Worm (Caenorhabditis elegans): ENCODE data around the gene clec-208.
A peak's percentile ranks its signal among the peaks of the same experiment; 100 is the strongest.
"Not testable (repeated sequence)": the region's sequence is repeated elsewhere in the genome, so short reads cannot be mapped to it uniquely, and the experiment has no call there.

clec-208 gene

ce11 chrV:2081269-2081668, 16.5 kb upstream of the clec-208 start:
- TF ChIP-seq M03D4.4 (tag; optimal IDR thresholded peaks at IDR 0.05) = no peak

- no peak for TF ChIP-seq lsy-2 (tag; optimal IDR thresholded peaks at IDR 0.05)
- peak; percentile 64 for TF ChIP-seq hlh-1 (tag; optimal IDR thresholded peaks at IDR 0.05)
These were observed 15.9 kb upstream of the clec-208 start for ce11 chrV:2081894-2082293.

DNA sequence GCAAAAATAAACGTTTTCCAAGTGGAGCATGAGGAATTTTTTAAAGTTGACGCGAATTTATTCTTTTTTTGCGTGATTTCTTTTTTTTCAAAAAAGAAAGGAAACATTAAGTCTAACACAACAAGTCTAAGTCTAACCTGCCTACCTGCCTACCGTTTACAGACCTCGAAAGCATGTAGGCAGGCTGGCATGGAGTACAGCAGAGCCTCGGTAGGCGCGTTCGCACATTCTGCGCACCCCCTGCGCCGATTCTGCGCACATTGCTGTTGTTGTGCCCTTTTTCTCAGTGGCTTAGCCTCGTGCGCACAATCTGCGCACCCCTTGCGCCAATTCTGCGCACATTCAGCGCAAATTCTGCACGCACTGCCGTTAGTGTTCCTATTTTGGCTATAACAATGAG, 13.9 kb upstream of the clec-208 start:
- TF ChIP-seq mep-1 (tag; optimal IDR thresholded peaks at IDR 0.05) (no peak), snpc-4 (tag; optimal IDR thresholded peaks at IDR 0.05) (no peak), M03D4.4 (tag; optimal IDR thresholded peaks at IDR 0.05) (no peak)

- TF ChIP-seq sem-2 (GFP tag; optimal IDR thresholded peaks at IDR 0.05); lin-32 (GFP tag; optimal IDR thresholded peaks at IDR 0.05); mep-1 (tag; optimal IDR thresholded peaks at IDR 0.05): not testable (repeated sequence)
These were observed 11.9 kb upstream of the clec-208 start, which contains the start of gene F36F12.3 for ce11 chrV:2085745-2086267. TSS of gene F36F12.3 (plus strand) at chrV:2085795.

DNA sequence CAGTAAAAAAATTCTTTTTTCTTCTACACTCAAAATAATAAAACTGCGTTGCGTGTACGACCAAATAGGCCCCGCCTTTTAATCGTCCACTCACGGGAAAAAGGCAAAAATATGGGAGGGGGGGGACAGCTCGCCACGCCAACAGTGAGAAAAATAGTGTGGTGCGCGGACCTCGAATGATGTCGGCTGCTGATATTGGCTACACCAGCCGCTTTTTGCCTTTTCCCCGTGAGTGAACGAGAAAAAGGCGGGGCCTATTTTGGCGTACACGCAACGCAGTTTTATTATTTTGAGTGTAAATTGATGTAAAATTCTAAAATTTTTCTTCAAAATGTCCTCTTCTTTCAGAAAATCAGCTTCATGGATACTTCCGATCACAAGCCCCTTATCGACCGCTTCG, 7.4 kb upstream of the clec-208 start, which contains the start of gene ztf-28:
ztf-28 (plus strand) TSS at position 349 of the 400 bp plus-strand sequence.
- TF ChIP-seq snpc-4 (tag; optimal IDR thresholded peaks at IDR 0.05); flh-1 (GFP tag; optimal IDR thresholded peaks at IDR 0.05); mab-5 (tag; optimal IDR thresholded peaks at IDR 0.05): not testable (repeated sequence)

ce11 chrV:2095204-2095603, 2.5 kb upstream of the clec-208 start, which contains the start of gene F36F12.2:
TSS of gene F36F12.2 (minus strand) at chrV:2095304.
- TF ChIP-seq mab-5 (tag; optimal IDR thresholded peaks at IDR 0.05) (no peak), ham-2 (GFP tag; optimal IDR thresholded peaks at IDR 0.05) (no peak), unc-39 (tag; optimal IDR thresholded peaks at IDR 0.05) (no peak), elt-1 (tag; optimal IDR thresholded peaks at IDR 0.05; ENCODE audit: borderline replicate concordance, insufficient read depth) (no peak), hlh-1 (tag; optimal IDR thresholded peaks at IDR 0.05) (no peak), ces-1 (GFP tag; optimal IDR thresholded peaks at IDR 0.05) (no peak), lin-32 (GFP tag; optimal IDR thresholded peaks at IDR 0.05) (no peak), bed-3 (GFP tag; optimal IDR thresholded peaks at IDR 0.05) (no peak), nhr-76 (tag; optimal IDR thresholded peaks at IDR 0.05) (no peak), ceh-39 (tag; optimal IDR thresholded peaks at IDR 0.05) (no peak), lin-13 (tag; optimal IDR thresholded peaks at IDR 0.05) (no peak), snpc-4 (tag; optimal IDR thresholded peaks at IDR 0.05) (no peak), lsy-2 (tag; optimal IDR thresholded peaks at IDR 0.05) (no peak), cnd-1 (tag; optimal IDR thresholded peaks at IDR 0.05) (no peak), ceh-83 (GFP tag; optimal IDR thresholded peaks at IDR 0.05) (no peak), mls-2 (tag; optimal IDR thresholded peaks at IDR 0.05) (no peak), mep-1 (tag; optimal IDR thresholded peaks at IDR 0.05) (no peak)

- TF ChIP-seq hlh-1 (tag; optimal IDR thresholded peaks at IDR 0.05) = no peak
- TF ChIP-seq nhr-76 (tag; optimal IDR thresholded peaks at IDR 0.05) = no peak
- no peak for TF ChIP-seq elt-1 (tag; optimal IDR thresholded peaks at IDR 0.05; ENCODE audit: borderline replicate concordance, insufficient read depth)
- no peak for TF ChIP-seq ham-2 (GFP tag; optimal IDR thresholded peaks at IDR 0.05)
- no peak for TF ChIP-seq nhr-2 (tag; optimal IDR thresholded peaks at IDR 0.05)
These were observed 2.0 kb upstream of the clec-208 start, which contains the start of gene clec-207 for ce11 chrV:2095772-2096171. TSS of gene clec-207 (plus strand) at chrV:2096072.

DNA sequence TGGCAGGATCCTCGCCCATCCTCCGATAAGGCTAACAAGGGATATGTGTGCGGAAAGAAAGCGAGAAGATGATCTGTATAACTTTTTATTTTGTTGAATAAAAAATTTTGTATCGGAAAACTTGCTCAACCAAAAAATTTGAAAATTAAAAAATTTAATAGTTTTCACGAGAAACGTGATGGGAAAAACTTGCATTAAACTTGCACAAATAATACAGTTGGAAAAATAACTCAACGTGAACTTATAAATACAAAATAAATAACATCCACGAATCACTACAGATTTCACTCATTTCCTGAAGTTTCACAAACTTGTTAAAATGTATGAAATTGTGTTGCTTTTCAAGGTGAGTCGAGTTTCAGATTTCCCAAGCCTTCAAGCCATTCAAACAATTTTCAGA, 1.3 kb downstream of the clec-208 start, which contains the start of gene F36F12.7:
F36F12.7 (plus strand) TSS at position 301 of the 400 bp plus-strand sequence.
- no peak for TF ChIP-seq ceh-43 (GFP tag; optimal IDR thresholded peaks at IDR 0.05)
- no peak for TF ChIP-seq zip-8 (tag; optimal IDR thresholded peaks at IDR 0.05)
- no peak for TF ChIP-seq hlh-1 (tag; optimal IDR thresholded peaks at IDR 0.05)
- TF ChIP-seq bed-3 (GFP tag; optimal IDR thresholded peaks at IDR 0.05) = no peak
- TF ChIP-seq ztf-11 (tag; optimal IDR thresholded peaks at IDR 0.05) = no peak
- no peak for TF ChIP-seq drap-1 (GFP tag; optimal IDR thresholded peaks at IDR 0.05)
- no peak for TF ChIP-seq snpc-4 (tag; optimal IDR thresholded peaks at IDR 0.05)
- no peak for TF ChIP-seq nhr-2 (tag; optimal IDR thresholded peaks at IDR 0.05)
- no peak for TF ChIP-seq elt-3 (tag; optimal IDR thresholded peaks at IDR 0.05)
- no peak for TF ChIP-seq ceh-39 (tag; optimal IDR thresholded peaks at IDR 0.05)
- no peak for TF ChIP-seq tbx-8 (GFP tag; optimal IDR thresholded peaks at IDR 0.05)
- no peak for TF ChIP-seq pha-4 (tag; optimal IDR thresholded peaks at IDR 0.05)
- TF ChIP-seq ceh-83 (GFP tag; optimal IDR thresholded peaks at IDR 0.05) = no peak
- TF ChIP-seq cnd-1 (tag; optimal IDR thresholded peaks at IDR 0.05) = no peak
